Worm (Caenorhabditis elegans) whole organism, midembryonic: ENCODE results near the gene tsp-13.

Experiments used
- T22C8.4 ChIP-seq: fragments of 200-800 bp; sonication (Bioruptor generic); IDR thresholded peaks from 2 replicates; pipeline ENCODE4 v1.3.6; 2022; ENCODE audit warnings: missing genetic modification characterization, missing compliant biosample characterization
- flt-1 ChIP-seq: fragments of 200-800 bp; sonication (Bioruptor generic); IDR thresholded peaks from 2 replicates; pipeline ENCODE4 v1.3.6; 2022; ENCODE audit warnings: missing genetic modification characterization, missing compliant biosample characterization
- klf-2 ChIP-seq: fragments of 200-800 bp; sonication (Bioruptor generic); conservative IDR thresholded peaks from 2 replicates; pipeline ENCODE4 v1.3.6; 2022; ENCODE audit warnings: missing genetic modification reagents, missing genetic modification characterization, missing compliant biosample characterization
- med-1 ChIP-seq: sonication (generic microtip); optimal IDR thresholded peaks from 2 replicates; lab custom pipeline; 2017; ENCODE audit warnings: missing genetic modification characterization, mild to moderate bottlenecking, missing compliant biosample characterization, antibody characterized with exemption, missing genetic modification reagents; ENCODE audit not compliant: insufficient read depth
- ref-1 ChIP-seq: fragments of 200-800 bp; sonication (Bioruptor generic); conservative IDR thresholded peaks from 2 replicates; pipeline ENCODE4 v1.3.6; 2022; ENCODE audit warnings: missing genetic modification reagents, missing genetic modification characterization, missing compliant biosample characterization
- tab-1 ChIP-seq: fragments of 200-800 bp; sonication (Bioruptor generic); IDR thresholded peaks from 2 replicates; pipeline ENCODE4 v1.3.6; 2022; ENCODE audit warnings: missing genetic modification characterization, missing compliant biosample characterization
- ztf-23 ChIP-seq: fragments of 200-800 bp; sonication (Bioruptor generic); IDR thresholded peaks from 2 replicates; pipeline ENCODE4 v1.3.6; 2022; ENCODE audit warnings: missing genetic modification reagents, missing genetic modification characterization, missing compliant biosample characterization
- ztf-29 ChIP-seq: fragments of 200-800 bp; sonication (Bioruptor generic); IDR thresholded peaks from 2 replicates; pipeline ENCODE4 v1.3.6; 2022; ENCODE audit warnings: missing genetic modification reagents, missing genetic modification characterization, missing compliant biosample characterization

ce11 chrV:19116872-19117372 lies 37.0 kb upstream of the tsp-13 start:
- no peak for TF ChIP-seq med-1
- no peak for TF ChIP-seq ztf-23 (GFP tag; lab: Robert Waterston, UW)
- no peak for TF ChIP-seq ztf-29 (GFP tag; lab: Robert Waterston, UW)
- TF ChIP-seq klf-2 (GFP tag; lab: Robert Waterston, UW) = no peak
- TF ChIP-seq ref-1 (GFP tag; lab: Robert Waterston, UW) = no peak
- TF ChIP-seq tab-1 (GFP tag; lab: Robert Waterston, UW) = no peak
- TF ChIP-seq flt-1 (GFP tag; lab: Robert Waterston, UW) = no peak
- TF ChIP-seq T22C8.4 (GFP tag; lab: Robert Waterston, UW) = peak; percentile 89
